Worm (Caenorhabditis elegans) whole organism, L1 larva: ENCODE data around the gene B0496.2.

Experiments used
- C16A3.4 ChIP-seq: fragments of 150-350 bp; optimal IDR thresholded peaks from 2 replicates; lab custom pipeline; 2014; ENCODE audit warnings: missing biosample characterization, missing genetic modification characterization
- fos-1 ChIP-seq: fragments of 150-350 bp; optimal IDR thresholded peaks from 2 replicates; lab custom pipeline; 2014; ENCODE audit warnings: missing biosample characterization, missing genetic modification characterization
- lin-13 ChIP-seq: fragments of 150-350 bp; optimal IDR thresholded peaks from 2 replicates; lab custom pipeline; 2014; ENCODE audit warnings: missing biosample characterization, missing genetic modification reagents, missing genetic modification characterization

DNA sequence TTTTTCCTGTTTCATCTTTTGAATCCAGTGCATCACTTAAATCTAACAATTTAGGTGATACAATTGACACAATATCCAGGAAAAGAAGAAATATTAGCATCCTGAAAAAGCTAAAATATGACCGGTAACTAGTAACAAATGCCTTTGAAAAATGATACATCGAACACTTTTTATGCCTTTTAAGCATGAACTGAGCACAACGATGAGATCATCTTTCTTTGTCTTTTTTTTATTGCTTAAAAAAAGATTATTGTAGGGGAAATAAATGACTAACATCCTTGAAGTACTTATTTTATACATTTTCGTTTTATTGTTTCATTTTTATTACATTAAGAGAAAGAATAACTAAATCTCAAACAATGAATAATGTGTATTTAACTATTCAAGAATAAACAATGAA is 18.2 kb downstream of the B0496.2 start, which contains the start of gene F13B6.3:
- no peak for TF ChIP-seq lin-13 (GFP tag; lab: Kevin White, UChicago)
- TF ChIP-seq fos-1: no peak
- no peak for TF ChIP-seq C16A3.4 (tag; lab: Kevin White, UChicago)
